Worm (Caenorhabditis elegans) whole organism, young adult: ENCODE data around the gene W04H10.5.

ENCODE experiments used
- D2030.7 ChIP-seq: fragments of 200-800 bp; sonication (Bioruptor generic); IDR thresholded peaks from 2 replicates; pipeline ENCODE4 v1.3.6; 2022; ENCODE audit warnings: missing genetic modification reagents, missing genetic modification characterization, missing compliant biosample characterization
- ceh-27 ChIP-seq: fragments of 200-800 bp; sonication (Bioruptor generic); optimal IDR thresholded peaks from 2 replicates; lab custom pipeline; 2018; ENCODE audit warnings: mild to moderate bottlenecking, missing genetic modification characterization, moderate library complexity, missing compliant biosample characterization
- dox-1 ChIP-seq: fragments of 200-800 bp; sonication (Bioruptor generic); IDR thresholded peaks from 2 replicates; pipeline ENCODE4 v1.3.6; 2022; ENCODE audit warnings: missing genetic modification reagents, missing genetic modification characterization, missing compliant biosample characterization
- lsl-1 ChIP-seq: fragments of 200-800 bp; sonication (Bioruptor generic); optimal IDR thresholded peaks from 2 replicates; lab custom pipeline; 2018; ENCODE audit warnings: mild to moderate bottlenecking, missing genetic modification characterization, moderate library complexity, missing compliant biosample characterization
- nhr-27 ChIP-seq: fragments of 200-800 bp; sonication (Bioruptor generic); optimal IDR thresholded peaks from 2 replicates; lab custom pipeline; 2018; ENCODE audit warnings: mild to moderate bottlenecking, missing genetic modification characterization, moderate library complexity, missing compliant biosample characterization
- pha-4 ChIP-seq: fragments of 150-350 bp; sonication (generic microtip); optimal IDR thresholded peaks from 2 replicates; lab custom pipeline; 2014; ENCODE audit warnings: missing biosample characterization, missing genetic modification reagents, missing genetic modification characterization
- ztf-28 ChIP-seq: fragments of 200-800 bp; sonication (Bioruptor generic); IDR thresholded peaks from 2 replicates; pipeline ENCODE4 v1.3.6; 2022; ENCODE audit warnings: missing genetic modification reagents, missing genetic modification characterization, missing compliant biosample characterization

- TF ChIP-seq dox-1 (GFP tag; lab: Robert Waterston, UW) (no peak), D2030.7 (no peak), lsl-1 (GFP tag; lab: Kevin White, UChicago) (no peak), pha-4 (tag; lab: Kevin White, UChicago) (no peak), ceh-27 (GFP tag; lab: Kevin White, UChicago) (no peak), nhr-27 (tag; lab: Kevin White, UChicago) (no peak), ztf-28 (GFP tag; lab: Robert Waterston, UW) (no peak)
These were observed 4.8 kb upstream of the W04H10.5 start for ce11 chrII:601305-601704.
